Worm (Caenorhabditis elegans) whole organism, L1 larva: ENCODE results near the gene nfm-1.
A peak's percentile ranks its signal among the peaks of the same experiment; 100 is the strongest.

Experiments
- C04F5.9 ChIP-seq: sonication (generic microtip); optimal IDR thresholded peaks from 2 replicates; lab custom pipeline; 2016; ENCODE audit warnings: missing genetic modification characterization, missing compliant biosample characterization
- C16A3.4 ChIP-seq: fragments of 150-350 bp; optimal IDR thresholded peaks from 2 replicates; lab custom pipeline; 2014; ENCODE audit warnings: missing biosample characterization, missing genetic modification characterization
- aha-1 ChIP-seq: fragments of 150-350 bp; optimal IDR thresholded peaks from 2 replicates; lab custom pipeline; 2014; ENCODE audit warnings: missing biosample characterization, missing genetic modification characterization
- alr-1 ChIP-seq: fragments of 200-800 bp; sonication (Bioruptor generic); optimal IDR thresholded peaks from 2 replicates; lab custom pipeline; 2018; ENCODE audit warnings: borderline replicate concordance, mild to moderate bottlenecking, missing genetic modification characterization, missing compliant biosample characterization
- aly-2 ChIP-seq: fragments of 150-350 bp; optimal IDR thresholded peaks from 2 replicates; lab custom pipeline; 2014; ENCODE audit warnings: missing biosample characterization, missing genetic modification characterization
- ama-1 ChIP-seq: fragments of 150-350 bp; optimal IDR thresholded peaks from 2 replicates; lab custom pipeline; 2014
- blmp-1 ChIP-seq: fragments of 150-350 bp; optimal IDR thresholded peaks from 2 replicates; lab custom pipeline; 2014; ENCODE audit warnings: missing biosample characterization, missing genetic modification characterization
- ceh-82 ChIP-seq, 3 experiments: fragments of 150-350 bp in 1 of 3; sonication (generic microtip) in 2 of 3; optimal IDR thresholded peaks; 2 replicates each; lab custom pipeline; 2014 to 2017; ENCODE audit warnings: missing biosample characterization in 3 of 3, missing genetic modification characterization in 3 of 3
- ceh-88 ChIP-seq: fragments of 200-800 bp; sonication (Bioruptor generic); IDR thresholded peaks from 2 replicates; pipeline ENCODE4 v1.3.6; 2022; ENCODE audit warnings: missing genetic modification characterization, missing compliant biosample characterization
- ceh-90 ChIP-seq: sonication (generic microtip); optimal IDR thresholded peaks from 2 replicates; lab custom pipeline; 2016; ENCODE audit warnings: missing genetic modification characterization, missing compliant biosample characterization
- ces-1 ChIP-seq: fragments of 150-350 bp; optimal IDR thresholded peaks from 2 replicates; lab custom pipeline; 2014; ENCODE audit warnings: missing biosample characterization, missing genetic modification reagents, missing genetic modification characterization
- efl-1 ChIP-seq, 4 experiments: fragments of 150-350 bp; optimal IDR thresholded peaks in 3 of 4; peaks in 1 of 4; 1 replicate in 1 of 4; 2 replicates in 3 of 4; lab custom pipeline; 2014; ENCODE audit warnings: missing biosample characterization in 2 of 4, missing genetic modification characterization in 2 of 4, missing genetic modification reagents in 2 of 4
- efl-3 ChIP-seq: fragments of 200-800 bp; sonication (Bioruptor generic); optimal IDR thresholded peaks from 2 replicates; lab custom pipeline; 2018; ENCODE audit warnings: mild to moderate bottlenecking, missing genetic modification characterization, missing compliant biosample characterization
- egl-13 ChIP-seq: sonication (generic microtip); optimal IDR thresholded peaks from 2 replicates; lab custom pipeline; 2016; ENCODE audit warnings: missing genotype, missing genetic modification reagents, missing genetic modification characterization, missing compliant biosample characterization
- elt-2 ChIP-seq: sonication (generic microtip); optimal IDR thresholded peaks from 2 replicates; lab custom pipeline; 2016; ENCODE audit warnings: missing genetic modification characterization, mild to moderate bottlenecking, inconsistent platforms, missing compliant biosample characterization, missing genetic modification reagents
- fkh-10 ChIP-seq: sonication (generic microtip); optimal IDR thresholded peaks from 2 replicates; lab custom pipeline; 2017; ENCODE audit warnings: missing biosample characterization, missing genetic modification reagents, missing genetic modification characterization
- fkh-8 ChIP-seq: sonication (generic microtip); optimal IDR thresholded peaks from 2 replicates; lab custom pipeline; 2016; ENCODE audit warnings: mild to moderate bottlenecking, missing genetic modification characterization, missing compliant biosample characterization
- hlh-4 ChIP-seq: sonication (generic microtip); optimal IDR thresholded peaks from 2 replicates; lab custom pipeline; 2016; ENCODE audit warnings: mild to moderate bottlenecking, missing genetic modification characterization, missing compliant biosample characterization
- hpl-2 ChIP-seq: fragments of 150-350 bp; optimal IDR thresholded peaks from 2 replicates; lab custom pipeline; 2014; ENCODE audit warnings: missing biosample characterization, missing genetic modification reagents, missing genetic modification characterization
- irx-1 ChIP-seq: sonication (generic microtip); optimal IDR thresholded peaks from 2 replicates; lab custom pipeline; 2016; ENCODE audit warnings: missing genetic modification characterization, missing compliant biosample characterization
- isw-1 ChIP-seq: fragments of 200-800 bp; sonication (Bioruptor generic); IDR thresholded peaks from 2 replicates; pipeline ENCODE4 v1.3.6; 2022; ENCODE audit warnings: missing genetic modification characterization, missing compliant biosample characterization
- jun-1 ChIP-seq: fragments of 150-350 bp; optimal IDR thresholded peaks from 2 replicates; lab custom pipeline; 2014; ENCODE audit warnings: missing biosample characterization, missing genetic modification reagents, missing genetic modification characterization
- lin-14 ChIP-seq: fragments of 200-800 bp; sonication (Bioruptor generic); optimal IDR thresholded peaks from 2 replicates; lab custom pipeline; 2018; ENCODE audit warnings: mild to moderate bottlenecking, missing genetic modification characterization, moderate library complexity, missing compliant biosample characterization
- lin-39 ChIP-seq: fragments of 150-350 bp; optimal IDR thresholded peaks from 2 replicates; lab custom pipeline; 2014; ENCODE audit warnings: missing biosample characterization, missing genetic modification reagents, missing genetic modification characterization
- lir-3 ChIP-seq: sonication (generic microtip); optimal IDR thresholded peaks from 2 replicates; lab custom pipeline; 2016; ENCODE audit warnings: mild to moderate bottlenecking, missing genetic modification characterization, moderate library complexity, missing compliant biosample characterization; ENCODE audit not compliant: poor library complexity
- mdl-1 ChIP-seq, 2 experiments: fragments of 150-350 bp; optimal IDR thresholded peaks; 2 replicates each; lab custom pipeline; 2014 to 2017; ENCODE audit warnings: missing biosample characterization in 2 of 2, missing genetic modification characterization in 2 of 2, inconsistent platforms in 1 of 2
- nhr-12 ChIP-seq: sonication (generic microtip); optimal IDR thresholded peaks from 2 replicates; lab custom pipeline; 2017; ENCODE audit warnings: missing biosample characterization, missing genetic modification characterization
- nhr-19 ChIP-seq: fragments of 200-800 bp; sonication (Bioruptor generic); conservative IDR thresholded peaks from 2 replicates; pipeline ENCODE4 v1.3.6; 2022; ENCODE audit warnings: missing genetic modification characterization, missing compliant biosample characterization
- nhr-20 ChIP-seq: sonication (generic microtip); optimal IDR thresholded peaks from 2 replicates; lab custom pipeline; 2016; ENCODE audit warnings: mild to moderate bottlenecking, missing genetic modification characterization, missing compliant biosample characterization
- nhr-237 ChIP-seq: fragments of 150-350 bp; optimal IDR thresholded peaks from 2 replicates; lab custom pipeline; 2014; ENCODE audit warnings: missing biosample characterization, missing genetic modification characterization
- nhr-47 ChIP-seq: sonication (generic microtip); optimal IDR thresholded peaks from 2 replicates; lab custom pipeline; 2016; ENCODE audit warnings: mild to moderate bottlenecking, missing genetic modification characterization, moderate library complexity, missing compliant biosample characterization
- nhr-71 ChIP-seq: sonication (generic microtip); optimal IDR thresholded peaks from 2 replicates; lab custom pipeline; 2016; ENCODE audit warnings: mild to moderate bottlenecking, missing genetic modification characterization, moderate library complexity, missing compliant biosample characterization
- nhr-77 ChIP-seq: fragments of 150-350 bp; optimal IDR thresholded peaks from 2 replicates; lab custom pipeline; 2014; ENCODE audit warnings: missing biosample characterization, missing genetic modification characterization
- pag-3 ChIP-seq: sonication (generic microtip); optimal IDR thresholded peaks from 2 replicates; lab custom pipeline; 2017; ENCODE audit warnings: missing genetic modification characterization, mild to moderate bottlenecking, missing compliant biosample characterization, antibody characterized with exemption, borderline replicate concordance; ENCODE audit not compliant: insufficient read depth
- pqm-1 ChIP-seq: sonication (generic microtip); optimal IDR thresholded peaks from 3 replicates; lab custom pipeline; 2017; ENCODE audit warnings: missing biosample characterization, missing genetic modification characterization
- rnt-1 ChIP-seq: sonication (generic microtip); optimal IDR thresholded peaks from 2 replicates; lab custom pipeline; 2016; ENCODE audit warnings: mild to moderate bottlenecking, missing genetic modification characterization, moderate library complexity, missing compliant biosample characterization
- skn-1 ChIP-seq: fragments of 150-350 bp; optimal IDR thresholded peaks from 2 replicates; lab custom pipeline; 2014; ENCODE audit warnings: missing biosample characterization, missing genetic modification characterization
- snpc-4 ChIP-seq: fragments of 150-350 bp; optimal IDR thresholded peaks from 2 replicates; lab custom pipeline; 2014; ENCODE audit warnings: missing biosample characterization, missing genetic modification characterization
- sox-4 ChIP-seq: sonication (generic microtip); optimal IDR thresholded peaks from 2 replicates; lab custom pipeline; 2016; ENCODE audit warnings: missing genetic modification characterization, missing compliant biosample characterization
- sptf-1 ChIP-seq: fragments of 150-350 bp; optimal IDR thresholded peaks from 2 replicates; lab custom pipeline; 2014; ENCODE audit warnings: missing biosample characterization, missing genetic modification characterization
- sup-37 ChIP-seq: fragments of 200-800 bp; sonication (Bioruptor generic); optimal IDR thresholded peaks from 2 replicates; lab custom pipeline; 2018; ENCODE audit warnings: mild to moderate bottlenecking, missing genetic modification characterization, missing compliant biosample characterization
- swsn-7 ChIP-seq: sonication (generic microtip); optimal IDR thresholded peaks from 2 replicates; lab custom pipeline; 2016; ENCODE audit warnings: missing genetic modification characterization, missing compliant biosample characterization
- tlp-1 ChIP-seq: fragments of 150-350 bp; optimal IDR thresholded peaks from 2 replicates; lab custom pipeline; 2014; ENCODE audit warnings: missing biosample characterization, missing genetic modification characterization
- unc-130 ChIP-seq: fragments of 150-350 bp; optimal IDR thresholded peaks from 2 replicates; lab custom pipeline; 2017; ENCODE audit warnings: missing biosample characterization, missing genetic modification characterization, inconsistent platforms
- unc-30 ChIP-seq: sonication (generic microtip); optimal IDR thresholded peaks from 2 replicates; lab custom pipeline; 2017; ENCODE audit warnings: missing biosample characterization, missing genetic modification characterization
- unc-62 ChIP-seq: fragments of 150-350 bp; optimal IDR thresholded peaks from 2 replicates; lab custom pipeline; 2014; ENCODE audit warnings: missing biosample characterization, missing genetic modification reagents, missing genetic modification characterization
- unc-98 ChIP-seq: fragments of 200-800 bp; sonication (Bioruptor generic); IDR thresholded peaks from 2 replicates; pipeline ENCODE4 v1.3.6; 2022; ENCODE audit warnings: missing genetic modification characterization, missing compliant biosample characterization
- vab-15 ChIP-seq: sonication (generic microtip); optimal IDR thresholded peaks from 2 replicates; lab custom pipeline; 2017; ENCODE audit warnings: missing genotype, mild to moderate bottlenecking, missing genetic modification characterization, missing compliant biosample characterization
- xbp-1 ChIP-seq: sonication (generic microtip); optimal IDR thresholded peaks from 2 replicates; lab custom pipeline; 2016; ENCODE audit warnings: missing genetic modification characterization, missing compliant biosample characterization
- zag-1 ChIP-seq: fragments of 150-350 bp; optimal IDR thresholded peaks from 2 replicates; lab custom pipeline; 2014; ENCODE audit warnings: missing biosample characterization, missing genetic modification characterization
- ztf-11 ChIP-seq, 2 experiments: sonication (generic microtip); optimal IDR thresholded peaks; 2 replicates each; lab custom pipeline; 2016 to 2017; ENCODE audit warnings: missing genetic modification characterization in 2 of 2, missing biosample characterization in 1 of 2, missing compliant biosample characterization in 1 of 2

Gene nfm-1

DNA sequence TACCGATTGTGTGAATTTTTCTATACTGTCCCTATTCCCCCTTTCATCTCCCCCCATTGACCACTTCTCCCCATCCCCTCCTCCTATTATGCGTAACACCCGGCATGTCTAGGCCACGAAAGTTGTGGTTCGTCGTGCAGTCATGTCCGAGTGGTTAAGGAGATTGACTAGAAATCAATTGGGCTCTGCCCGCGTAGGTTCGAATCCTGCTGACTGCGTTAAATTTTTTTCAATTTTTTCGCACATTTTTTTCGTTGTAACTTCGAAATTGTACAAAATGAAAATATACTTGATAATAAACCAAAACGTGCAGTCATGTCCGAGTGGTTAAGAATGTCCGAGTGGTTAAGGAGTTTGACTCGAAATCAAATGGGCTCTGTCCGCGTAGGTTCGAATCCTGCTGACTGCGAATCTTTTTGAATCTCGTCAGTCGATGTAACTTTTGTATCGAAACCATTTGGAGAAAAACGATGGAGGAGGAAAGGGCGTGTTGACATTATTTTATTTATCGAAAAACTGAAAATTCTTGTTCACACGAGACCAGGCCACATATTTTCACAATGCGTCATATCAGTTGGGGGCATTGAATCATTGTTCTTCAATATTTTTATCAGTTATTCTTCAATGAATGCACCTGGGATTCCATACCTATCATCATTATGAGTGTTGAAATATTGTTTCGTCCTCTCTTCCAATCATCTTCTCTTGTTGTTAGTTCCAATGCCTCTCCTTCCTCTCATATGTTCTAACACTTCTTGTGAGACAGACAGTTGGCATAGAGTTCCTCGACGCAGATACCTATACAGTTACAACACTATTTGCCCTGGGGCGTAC lies at the start of gene nfm-1:
TSS of gene nfm-1 (plus strand) at position 812 of the 834 bp plus-strand sequence.
- peak; percentile 72 for TF ChIP-seq lin-14 (GFP tag; lab: Kevin White, UChicago)
- no peak for TF ChIP-seq zag-1 (tag; lab: Kevin White, UChicago)
- TF ChIP-seq snpc-4 = peak; percentile 9
- TF ChIP-seq jun-1 (tag; lab: Kevin White, UChicago) = no peak
- peak; percentile 19 for TF ChIP-seq egl-13
- peak; percentile 58 for TF ChIP-seq irx-1 (tag; lab: Kevin White, UChicago)
- TF ChIP-seq nhr-20 (tag; lab: Kevin White, UChicago) = peak; percentile 38
- peak in 2 of 3 experiments; percentile 62 to 73 for TF ChIP-seq ceh-82 (tag; optimal IDR thresholded peaks at IDR 0.05; lab: Kevin White, UChicago)
- peak; percentile 10 for TF ChIP-seq sup-37 (GFP tag; lab: Kevin White, UChicago)
- no peak for TF ChIP-seq aha-1 (tag; lab: Kevin White, UChicago)
- TF ChIP-seq unc-30 (tag; lab: Kevin White, UChicago) = no peak
- TF ChIP-seq ama-1 (lab: Kevin White, UChicago) = no peak
- TF ChIP-seq ces-1 (GFP tag; lab: Kevin White, UChicago) = no peak
- TF ChIP-seq skn-1 (tag; lab: Kevin White, UChicago) = peak; percentile 24
- no peak for TF ChIP-seq pag-3 (tag; lab: Kevin White, UChicago)
- TF ChIP-seq aly-2 (tag; lab: Kevin White, UChicago) = no peak
- TF ChIP-seq vab-15 (tag; lab: Kevin White, UChicago) = peak; percentile 15
- TF ChIP-seq pqm-1 = no peak
- peak; percentile 45 for TF ChIP-seq fkh-8 (tag; lab: Kevin White, UChicago)
- no peak for TF ChIP-seq ceh-90 (tag; lab: Kevin White, UChicago)
- no peak for TF ChIP-seq lin-39 (tag; lab: Kevin White, UChicago)
- no peak for TF ChIP-seq nhr-12 (tag; lab: Kevin White, UChicago)
- TF ChIP-seq nhr-237 = peak; percentile 33
- TF ChIP-seq unc-130 (tag; lab: Kevin White, UChicago) = peak; percentile 64
- peak; percentile 30; the same call in 1 of the 2 replicates for TF ChIP-seq unc-98 (GFP tag; lab: Robert Waterston, UW)
- peak; percentile 59 for TF ChIP-seq swsn-7 (tag; lab: Kevin White, UChicago)
- TF ChIP-seq ztf-11 (tag; optimal IDR thresholded peaks at IDR 0.05; lab: Kevin White, UChicago) = no peak
- TF ChIP-seq efl-1 (optimal IDR thresholded peaks at IDR 0.05; lab: Kevin White, UChicago) = peak; percentile 50 to 62
- TF ChIP-seq efl-1 (GFP tag; optimal IDR thresholded peaks at IDR 0.05 in 1 of 2; lab: Kevin White, UChicago) = peak; percentile 30 to 93
- peak in 1 of 2 experiments; percentile 23 for TF ChIP-seq mdl-1 (tag; optimal IDR thresholded peaks at IDR 0.05; lab: Kevin White, UChicago)
- TF ChIP-seq hpl-2 (GFP tag; lab: Kevin White, UChicago) = peak; percentile 58
- no peak for TF ChIP-seq sptf-1 (tag; lab: Kevin White, UChicago)
- peak; percentile 38 for TF ChIP-seq isw-1 (GFP tag; lab: Robert Waterston, UW)
- no peak for TF ChIP-seq hlh-4 (tag; lab: Kevin White, UChicago)
- TF ChIP-seq elt-2 (tag; lab: Kevin White, UChicago) = peak; percentile 81
- TF ChIP-seq C16A3.4 (tag; lab: Kevin White, UChicago) = peak; percentile 57
- TF ChIP-seq alr-1 (tag; lab: Kevin White, UChicago) = no peak
- TF ChIP-seq nhr-71 = peak; percentile 72
- no peak for TF ChIP-seq efl-3 (GFP tag; lab: Kevin White, UChicago)
- TF ChIP-seq ceh-88 = 0 out of 2 replicates have a peak, but pooled peaks have one; percentile 18
- peak; percentile 40 for TF ChIP-seq xbp-1 (tag; lab: Kevin White, UChicago)
- TF ChIP-seq fkh-10 (GFP tag; lab: Kevin White, UChicago) = no peak
- TF ChIP-seq C04F5.9 (tag; lab: Kevin White, UChicago) = no peak
- peak; percentile 71 for TF ChIP-seq nhr-19 (GFP tag; lab: Robert Waterston, UW)
- TF ChIP-seq tlp-1 = no peak
- peak; percentile 57 for TF ChIP-seq blmp-1 (tag; lab: Kevin White, UChicago)
- peak; percentile 72 for TF ChIP-seq nhr-47
- TF ChIP-seq rnt-1 = peak; percentile 63
- TF ChIP-seq unc-62 (GFP tag; lab: Kevin White, UChicago) = no peak
- no peak for TF ChIP-seq sox-4
- TF ChIP-seq lir-3 (tag; lab: Kevin White, UChicago) = no peak
- TF ChIP-seq nhr-77 (tag; lab: Kevin White, UChicago) = peak; percentile 14
